Worm (Caenorhabditis elegans) whole organism, L3 larva: ENCODE measurements around the gene F10D2.8.

Experiments used
- R02D3.7 ChIP-seq: fragments of 150-350 bp; optimal IDR thresholded peaks from 2 replicates; lab custom pipeline; 2014; ENCODE audit warnings: missing biosample characterization, missing genetic modification characterization
- aly-2 ChIP-seq: fragments of 150-350 bp; optimal IDR thresholded peaks from 2 replicates; lab custom pipeline; 2014; ENCODE audit warnings: missing biosample characterization, missing genetic modification characterization
- ceh-16 ChIP-seq: sonication (generic microtip); optimal IDR thresholded peaks from 2 replicates; lab custom pipeline; 2017; ENCODE audit warnings: missing biosample characterization, missing genetic modification characterization
- ceh-9 ChIP-seq: sonication (generic microtip); optimal IDR thresholded peaks from 2 replicates; lab custom pipeline; 2018; ENCODE audit warnings: missing biosample characterization, missing genetic modification characterization
- egl-27 ChIP-seq: sonication (generic microtip); optimal IDR thresholded peaks from 4 replicates; lab custom pipeline; 2017; ENCODE audit warnings: missing biosample characterization, missing genetic modification reagents, missing genetic modification characterization
- egl-5 ChIP-seq: fragments of 150-350 bp; optimal IDR thresholded peaks from 2 replicates; lab custom pipeline; 2017; ENCODE audit warnings: missing biosample characterization, missing genetic modification reagents, missing genetic modification characterization, inconsistent platforms
- elt-2 ChIP-seq: sonication (generic microtip); optimal IDR thresholded peaks from 2 replicates; lab custom pipeline; 2016; ENCODE audit warnings: missing genetic modification reagents, mild to moderate bottlenecking, missing genetic modification characterization, missing compliant biosample characterization
- elt-3 ChIP-seq, 3 experiments: fragments of 150-350 bp in 1 of 3; sonication (generic microtip) in 2 of 3; optimal IDR thresholded peaks; 2 replicates in 2 of 3; 4 replicates in 1 of 3; lab custom pipeline; 2014 to 2017; ENCODE audit warnings: missing biosample characterization in 3 of 3, missing genetic modification characterization in 3 of 3
- eor-1 ChIP-seq, 2 experiments: fragments of 150-350 bp; optimal IDR thresholded peaks; 2 replicates each; lab custom pipeline; 2014 to 2018; ENCODE audit warnings: missing biosample characterization in 2 of 2, missing genetic modification characterization in 2 of 2
- fkh-10 ChIP-seq: sonication (generic microtip); optimal IDR thresholded peaks from 2 replicates; lab custom pipeline; 2017; ENCODE audit warnings: missing biosample characterization, missing genetic modification reagents, missing genetic modification characterization
- fos-1 ChIP-seq: fragments of 150-350 bp; optimal IDR thresholded peaks from 2 replicates; lab custom pipeline; 2014; ENCODE audit warnings: missing biosample characterization, missing genetic modification characterization
- hmg-11 ChIP-seq: sonication (generic microtip); optimal IDR thresholded peaks from 2 replicates; lab custom pipeline; 2016; ENCODE audit warnings: missing genetic modification characterization, missing compliant biosample characterization
- lin-15B ChIP-seq: fragments of 150-350 bp; optimal IDR thresholded peaks from 2 replicates; lab custom pipeline; 2014; ENCODE audit warnings: missing biosample characterization, missing genetic modification characterization
- lin-39 ChIP-seq: fragments of 150-350 bp; optimal IDR thresholded peaks from 2 replicates; lab custom pipeline; 2018; ENCODE audit warnings: missing biosample characterization, missing genetic modification reagents, missing genetic modification characterization
- mdl-1 ChIP-seq: fragments of 150-350 bp; optimal IDR thresholded peaks from 2 replicates; lab custom pipeline; 2014; ENCODE audit warnings: missing biosample characterization, missing genetic modification characterization
- nfya-1 ChIP-seq: sonication (generic microtip); optimal IDR thresholded peaks from 2 replicates; lab custom pipeline; 2017; ENCODE audit warnings: missing genetic modification characterization, mild to moderate bottlenecking, missing compliant biosample characterization, antibody characterized with exemption, moderate library complexity; ENCODE audit not compliant: insufficient read depth
- nhr-11 ChIP-seq: fragments of 150-350 bp; optimal IDR thresholded peaks from 2 replicates; lab custom pipeline; 2014; ENCODE audit warnings: missing biosample characterization, missing genetic modification characterization
- nhr-12 ChIP-seq: fragments of 150-350 bp; optimal IDR thresholded peaks from 2 replicates; lab custom pipeline; 2014; ENCODE audit warnings: missing biosample characterization, missing genetic modification characterization
- nhr-23 ChIP-seq: fragments of 150-350 bp; optimal IDR thresholded peaks from 2 replicates; lab custom pipeline; 2014; ENCODE audit warnings: missing biosample characterization, missing genetic modification reagents, missing genetic modification characterization
- nhr-25 ChIP-seq: sonication (generic microtip); optimal IDR thresholded peaks from 2 replicates; lab custom pipeline; 2017; ENCODE audit warnings: missing biosample characterization, missing genetic modification characterization
- nhr-28 ChIP-seq: fragments of 150-350 bp; optimal IDR thresholded peaks from 2 replicates; lab custom pipeline; 2014; ENCODE audit warnings: missing biosample characterization, missing genetic modification characterization
- nhr-43 ChIP-seq: sonication (generic microtip); optimal IDR thresholded peaks from 2 replicates; lab custom pipeline; 2016; ENCODE audit warnings: mild to moderate bottlenecking, missing genetic modification characterization, missing compliant biosample characterization; ENCODE audit not compliant: poor library complexity, severe bottlenecking
- nhr-76 ChIP-seq: fragments of 150-350 bp; sonication (generic microtip); optimal IDR thresholded peaks from 5 replicates; lab custom pipeline; 2014; ENCODE audit warnings: missing biosample characterization, missing genetic modification characterization
- pqm-1 ChIP-seq: fragments of 150-350 bp; optimal IDR thresholded peaks from 2 replicates; lab custom pipeline; 2017; ENCODE audit warnings: missing biosample characterization, missing genetic modification characterization, inconsistent platforms
- sea-2 ChIP-seq: fragments of 150-350 bp; sonication (generic microtip); optimal IDR thresholded peaks from 4 replicates; lab custom pipeline; 2014; ENCODE audit warnings: missing biosample characterization, missing genetic modification reagents, missing genetic modification characterization
- skn-1 ChIP-seq: fragments of 150-350 bp; optimal IDR thresholded peaks from 2 replicates; lab custom pipeline; 2014; ENCODE audit warnings: missing biosample characterization, missing genetic modification characterization
- snpc-4 ChIP-seq: fragments of 150-350 bp; optimal IDR thresholded peaks from 2 replicates; lab custom pipeline; 2014; ENCODE audit warnings: missing biosample characterization, missing genetic modification characterization
- tbx-2 ChIP-seq: sonication (generic microtip); optimal IDR thresholded peaks from 2 replicates; lab custom pipeline; 2016; ENCODE audit warnings: mild to moderate bottlenecking, missing genetic modification characterization, missing compliant biosample characterization
- unc-62 ChIP-seq: fragments of 150-350 bp; sonication (generic microtip); optimal IDR thresholded peaks from 4 replicates; lab custom pipeline; 2014; ENCODE audit warnings: missing biosample characterization, missing genetic modification reagents, missing genetic modification characterization
- ztf-4 ChIP-seq: fragments of 150-350 bp; optimal IDR thresholded peaks from 2 replicates; lab custom pipeline; 2014; ENCODE audit warnings: missing biosample characterization, missing genetic modification characterization

F10D2.8 gene

ce11 chrV:7166709-7167108 is 16.2 kb upstream of the F10D2.8 start, which contains the start of gene ugt-36:
ugt-36 (plus strand) TSS chrV:7167009.
- TF ChIP-seq nhr-43 (tag; lab: Kevin White, UChicago) (no peak), lin-15B (no peak), nhr-28 (tag; lab: Kevin White, UChicago) (no peak), ceh-9 (tag; lab: Kevin White, UChicago) (no peak), mdl-1 (tag; lab: Kevin White, UChicago) (no peak), nhr-12 (tag; lab: Kevin White, UChicago) (no peak), ztf-4 (tag; lab: Kevin White, UChicago) (no peak), aly-2 (tag; lab: Kevin White, UChicago) (no peak)

- TF ChIP-seq hmg-11 (tag; lab: Kevin White, UChicago) (no peak), lin-15B (no peak)
Measured at ce11 chrV:7164210-7164609, 13.7 kb upstream of the F10D2.8 start, which contains the start of gene srh-83. srh-83 (plus strand) TSS chrV:7164510.

- TF ChIP-seq aly-2 (tag; lab: Kevin White, UChicago) (no peak), elt-2 (tag; lab: Kevin White, UChicago) (peak; percentile 15)
Measured at ce11 chrV:7163477-7164114, 13.1 kb upstream of the F10D2.8 start, which contains the start of gene ugt-41. ugt-41 (minus strand) TSS chrV:7163595.

- TF ChIP-seq sea-2 (GFP tag; lab: Kevin White, UChicago) = no peak
- TF ChIP-seq ceh-16 = no peak
- no peak for TF ChIP-seq ceh-9 (tag; lab: Kevin White, UChicago)
- no peak for TF ChIP-seq pqm-1
- TF ChIP-seq egl-27 (tag; lab: Kevin White, UChicago) = no peak
- no peak for TF ChIP-seq tbx-2 (tag; lab: Kevin White, UChicago)
- no peak for TF ChIP-seq egl-5 (tag; lab: Kevin White, UChicago)
- no peak for TF ChIP-seq ztf-4 (tag; lab: Kevin White, UChicago)
- TF ChIP-seq nhr-76 (tag; lab: Kevin White, UChicago) = no peak
- no peak for TF ChIP-seq nhr-28 (tag; lab: Kevin White, UChicago)
- TF ChIP-seq eor-1 (tag; optimal IDR thresholded peaks at IDR 0.05; lab: Kevin White, UChicago) = no peak
- TF ChIP-seq snpc-4 = no peak
Measured at ce11 chrV:7159391-7159790, 8.9 kb upstream of the F10D2.8 start, which contains the start of gene str-204. str-204 (plus strand) TSS chrV:7159691.

- TF ChIP-seq elt-2 (tag; lab: Kevin White, UChicago) (peak; percentile 61), nhr-12 (tag; lab: Kevin White, UChicago) (no peak), pqm-1 (peak; percentile 69), skn-1 (tag; lab: Kevin White, UChicago) (peak; percentile 38), R02D3.7 (tag; lab: Kevin White, UChicago) (no peak)
Measured at ce11 chrV:7157089-7157488, 6.6 kb upstream of the F10D2.8 start, which contains the start of gene ugt-39. ugt-39 (plus strand) TSS chrV:7157142.

DNA sequence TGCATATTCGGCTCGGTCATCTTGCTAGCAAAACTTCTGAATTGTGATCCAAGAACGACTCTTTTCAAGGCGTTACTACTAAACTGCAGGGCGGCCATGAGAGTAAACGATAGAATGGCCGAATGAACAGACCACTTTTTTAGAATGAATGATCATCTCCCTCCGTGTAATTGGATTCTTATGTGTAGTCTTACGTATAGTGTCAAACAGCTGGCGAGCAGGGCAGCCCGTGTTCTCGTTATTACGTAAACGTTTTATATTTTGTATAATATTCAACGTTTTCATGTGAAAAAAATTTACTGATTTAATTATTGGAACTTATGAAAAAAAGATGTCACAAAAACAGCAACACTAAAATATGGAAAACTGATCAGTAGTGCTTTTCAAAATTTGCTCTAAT is 5.6 kb upstream of the F10D2.8 start, which contains the start of gene F10D2.10:
F10D2.10 (minus strand) TSS at position 101 of the 400 bp plus-strand sequence.
- TF ChIP-seq ceh-16 (no peak), nfya-1 (tag; lab: Kevin White, UChicago) (no peak), elt-3 (tag; optimal IDR thresholded peaks at IDR 0.05; lab: Kevin White, UChicago) (no peak), unc-62 (GFP tag; lab: Kevin White, UChicago) (no peak), ceh-9 (tag; lab: Kevin White, UChicago) (no peak), fkh-10 (no peak), nhr-23 (tag; lab: Kevin White, UChicago) (no peak), nhr-11 (tag; lab: Kevin White, UChicago) (no peak), lin-39 (tag; lab: Kevin White, UChicago) (no peak), nhr-25 (tag; lab: Kevin White, UChicago) (no peak), R02D3.7 (tag; lab: Kevin White, UChicago) (no peak), fos-1 (tag; lab: Kevin White, UChicago) (no peak)
- TF ChIP-seq, all 47 proteins: peak for 0
